Fruit fly (Drosophila melanogaster) whole organism, prepupa: Measurements from ENCODE around the gene wake.

ENCODE experiments used
- CG10631 ChIP-seq: fragments of 200-800 bp; sonication (Bioruptor generic); optimal IDR thresholded peaks from 2 replicates; lab custom pipeline; 2016; ENCODE audit warnings: missing biosample characterization, missing genetic modification characterization
- CG10669 ChIP-seq: fragments of 200-800 bp; sonication (Bioruptor generic); optimal IDR thresholded peaks from 3 replicates; lab custom pipeline; 2018; ENCODE audit warnings: missing biosample characterization, mild to moderate bottlenecking, missing genetic modification characterization, moderate library complexity
- CG11902 ChIP-seq: fragments of 200-800 bp; sonication (Bioruptor generic); optimal IDR thresholded peaks from 3 replicates; lab custom pipeline; 2016; ENCODE audit warnings: missing biosample characterization, missing genetic modification characterization
- CG15336 ChIP-seq: fragments of 200-800 bp; sonication (Bioruptor generic); IDR thresholded peaks from 2 replicates; pipeline ENCODE4 v1.3.6; 2022; ENCODE audit warnings: missing biosample characterization, missing genetic modification characterization
- CG1621 ChIP-seq: fragments of 200-800 bp; sonication (Bioruptor generic); optimal IDR thresholded peaks from 3 replicates; lab custom pipeline; 2018; ENCODE audit warnings: missing biosample characterization, mild to moderate bottlenecking, missing genetic modification characterization
- CG16779 ChIP-seq: fragments of 200-800 bp; sonication (Bioruptor generic); optimal IDR thresholded peaks from 3 replicates; lab custom pipeline; 2017; ENCODE audit warnings: missing biosample characterization, mild to moderate bottlenecking, missing genetic modification characterization
- CG3032 ChIP-seq: fragments of 200-800 bp; optimal IDR thresholded peaks from 2 replicates; lab custom pipeline; 2019; ENCODE audit warnings: missing biosample characterization, mild to moderate bottlenecking, missing genetic modification characterization, moderate library complexity
- CG31627 ChIP-seq: fragments of 200-800 bp; sonication (Bioruptor generic); optimal IDR thresholded peaks from 3 replicates; lab custom pipeline; 2016; ENCODE audit warnings: missing biosample characterization, missing genetic modification characterization
- CG32006 ChIP-seq: fragments of 200-800 bp; sonication (Bioruptor generic); optimal IDR thresholded peaks from 3 replicates; lab custom pipeline; 2017; ENCODE audit warnings: missing biosample characterization, mild to moderate bottlenecking, missing genetic modification characterization
- CG34406 ChIP-seq: fragments of 200-800 bp; sonication (Bioruptor generic); optimal IDR thresholded peaks from 3 replicates; lab custom pipeline; 2016; ENCODE audit warnings: missing biosample characterization, missing genetic modification characterization
- CG3919 ChIP-seq: fragments of 200-800 bp; sonication (Bioruptor generic); optimal IDR thresholded peaks from 3 replicates; lab custom pipeline; 2016; ENCODE audit warnings: missing biosample characterization, missing genetic modification characterization
- CG4318 ChIP-seq: fragments of 200-800 bp; sonication (Bioruptor generic); optimal IDR thresholded peaks from 3 replicates; lab custom pipeline; 2017; ENCODE audit warnings: missing biosample characterization, mild to moderate bottlenecking, missing genetic modification characterization
- CG6163 ChIP-seq: fragments of 200-800 bp; sonication (Bioruptor generic); IDR thresholded peaks from 3 replicates; pipeline ENCODE4 v1.3.6; 2022; ENCODE audit warnings: missing biosample characterization, missing genetic modification characterization
- CG6276 ChIP-seq: fragments of 200-800 bp; sonication (Bioruptor generic); optimal IDR thresholded peaks from 2 replicates; lab custom pipeline; 2017; ENCODE audit warnings: missing biosample characterization, mild to moderate bottlenecking, missing genetic modification characterization
- CG6854 ChIP-seq: fragments of 200-800 bp; sonication (Bioruptor generic); optimal IDR thresholded peaks from 2 replicates; lab custom pipeline; 2017; ENCODE audit warnings: missing biosample characterization, mild to moderate bottlenecking, missing genetic modification characterization
- CG8119 ChIP-seq: fragments of 200-800 bp; sonication (Bioruptor generic); IDR thresholded peaks from 3 replicates; pipeline ENCODE4 v1.3.6; 2022; ENCODE audit warnings: missing biosample characterization, missing genetic modification characterization
- CG8319 ChIP-seq: fragments of 200-800 bp; sonication (Bioruptor generic); optimal IDR thresholded peaks from 3 replicates; lab custom pipeline; 2016; ENCODE audit warnings: missing biosample characterization, missing genetic modification characterization
- CG8632 ChIP-seq: fragments of 200-800 bp; sonication (Bioruptor generic); optimal IDR thresholded peaks from 3 replicates; lab custom pipeline; 2016; ENCODE audit warnings: missing biosample characterization, missing genetic modification characterization
- CG9139 ChIP-seq: fragments of 200-800 bp; sonication (Bioruptor generic); optimal IDR thresholded peaks from 3 replicates; lab custom pipeline; 2017; ENCODE audit warnings: missing biosample characterization, mild to moderate bottlenecking, missing genetic modification characterization
- Eip75B ChIP-seq: fragments of 200-800 bp; sonication (Bioruptor generic); optimal IDR thresholded peaks from 3 replicates; lab custom pipeline; 2016; ENCODE audit warnings: missing biosample characterization, missing genetic modification characterization
- Eip78C ChIP-seq: fragments of 200-800 bp; sonication (Bioruptor generic); peaks from one replicate; lab custom pipeline; 2016; ENCODE audit warnings: missing biosample characterization, missing genetic modification characterization
- Ets21C ChIP-seq: fragments of 200-800 bp; sonication (Bioruptor generic); optimal IDR thresholded peaks from 3 replicates; lab custom pipeline; 2016; ENCODE audit warnings: missing biosample characterization, missing genetic modification characterization
- Ets96B ChIP-seq: fragments of 200-800 bp; optimal IDR thresholded peaks from 2 replicates; lab custom pipeline; 2019; ENCODE audit warnings: missing biosample characterization, mild to moderate bottlenecking, missing genetic modification characterization, moderate library complexity
- Hr38 ChIP-seq: sonication (Bioruptor generic); optimal IDR thresholded peaks from 2 replicates; lab custom pipeline; 2016; ENCODE audit warnings: missing biosample characterization, missing genetic modification characterization
- Hr39 ChIP-seq: fragments of 200-800 bp; sonication (Bioruptor generic); optimal IDR thresholded peaks from 2 replicates; lab custom pipeline; 2016; ENCODE audit warnings: missing biosample characterization, missing genetic modification characterization
- Hr4 ChIP-seq: fragments of 200-800 bp; sonication (Bioruptor generic); optimal IDR thresholded peaks from 3 replicates; lab custom pipeline; 2016; ENCODE audit warnings: missing biosample characterization, missing genetic modification characterization
- Lpt ChIP-seq: fragments of 200-800 bp; sonication (Bioruptor generic); optimal IDR thresholded peaks from 3 replicates; lab custom pipeline; 2016; ENCODE audit warnings: missing biosample characterization, missing genetic modification characterization
- Met ChIP-seq: fragments of 200-800 bp; sonication (Bioruptor generic); optimal IDR thresholded peaks from 3 replicates; lab custom pipeline; 2016; ENCODE audit warnings: missing biosample characterization, missing genetic modification characterization
- OdsH ChIP-seq: fragments of 200-800 bp; sonication (Bioruptor generic); optimal IDR thresholded peaks from 3 replicates; lab custom pipeline; 2016; ENCODE audit warnings: missing biosample characterization, missing genetic modification characterization
- Smox ChIP-seq: fragments of 200-800 bp; sonication (Bioruptor generic); optimal IDR thresholded peaks from 3 replicates; lab custom pipeline; 2016; ENCODE audit warnings: missing biosample characterization, missing genetic modification characterization
- Sox102F ChIP-seq: fragments of 200-800 bp; sonication (Bioruptor generic); optimal IDR thresholded peaks from 2 replicates; lab custom pipeline; 2016; ENCODE audit warnings: missing biosample characterization, mild to moderate bottlenecking, missing genetic modification characterization
- Sox14 ChIP-seq: fragments of 200-800 bp; sonication (Bioruptor generic); optimal IDR thresholded peaks from 3 replicates; lab custom pipeline; 2016; ENCODE audit warnings: missing biosample characterization, missing genetic modification characterization
- Sox15 ChIP-seq: fragments of 200-800 bp; sonication (Bioruptor generic); optimal IDR thresholded peaks from 3 replicates; lab custom pipeline; 2016; ENCODE audit warnings: missing biosample characterization, missing genetic modification characterization
- achi ChIP-seq: fragments of 200-800 bp; sonication (Bioruptor generic); optimal IDR thresholded peaks from 3 replicates; lab custom pipeline; 2016; ENCODE audit warnings: missing biosample characterization, missing genetic modification characterization
- acj6 ChIP-seq: fragments of 200-800 bp; sonication (Bioruptor generic); optimal IDR thresholded peaks from 3 replicates; lab custom pipeline; 2016; ENCODE audit warnings: missing biosample characterization, missing genetic modification characterization
- dac ChIP-seq: fragments of 200-800 bp; sonication (Bioruptor generic); optimal IDR thresholded peaks from 2 replicates; lab custom pipeline; 2017; ENCODE audit warnings: missing biosample characterization, mild to moderate bottlenecking, missing genetic modification characterization
- dsx ChIP-seq: fragments of 200-800 bp; optimal IDR thresholded peaks from 3 replicates; lab custom pipeline; 2019; ENCODE audit warnings: missing biosample characterization, mild to moderate bottlenecking, missing genetic modification characterization, moderate library complexity; ENCODE audit not compliant: poor library complexity, severe bottlenecking
- esn ChIP-seq: fragments of 200-800 bp; sonication (Bioruptor generic); optimal IDR thresholded peaks from 2 replicates; lab custom pipeline; 2016; ENCODE audit warnings: missing biosample characterization, mild to moderate bottlenecking, missing genetic modification characterization, moderate library complexity
- fd59A ChIP-seq: fragments of 200-800 bp; sonication (Bioruptor generic); optimal IDR thresholded peaks from 2 replicates; lab custom pipeline; 2017; ENCODE audit warnings: missing biosample characterization, mild to moderate bottlenecking, missing genetic modification characterization, missing genetic modification reagents
- fd85E ChIP-seq: fragments of 200-800 bp; sonication (Bioruptor generic); optimal IDR thresholded peaks from 3 replicates; lab custom pipeline; 2016; ENCODE audit warnings: missing biosample characterization, missing genetic modification characterization
- fkh ChIP-seq: fragments of 200-800 bp; sonication (Bioruptor generic); optimal IDR thresholded peaks from 3 replicates; lab custom pipeline; 2017; ENCODE audit warnings: missing biosample characterization, mild to moderate bottlenecking, missing genetic modification characterization, moderate library complexity
- lz ChIP-seq: fragments of 200-800 bp; sonication (Bioruptor generic); optimal IDR thresholded peaks from 3 replicates; lab custom pipeline; 2016; ENCODE audit warnings: missing biosample characterization, missing genetic modification characterization
- net ChIP-seq: fragments of 200-800 bp; sonication (Bioruptor generic); optimal IDR thresholded peaks from 3 replicates; lab custom pipeline; 2016; ENCODE audit warnings: missing biosample characterization, missing genetic modification characterization
- pdm3 ChIP-seq: fragments of 200-800 bp; sonication (Bioruptor generic); optimal IDR thresholded peaks from 3 replicates; lab custom pipeline; 2016; ENCODE audit warnings: missing biosample characterization, missing genetic modification characterization
- salr ChIP-seq, 2 experiments: fragments of 200-800 bp; sonication (Bioruptor generic); optimal IDR thresholded peaks; 3 replicates each; lab custom pipeline; 2016 to 2018; ENCODE audit warnings: missing biosample characterization in 2 of 2, missing genetic modification characterization in 2 of 2, mild to moderate bottlenecking in 1 of 2
- svp ChIP-seq: fragments of 200-800 bp; sonication (Bioruptor generic); peaks from one replicate; lab custom pipeline; 2016; ENCODE audit warnings: missing biosample characterization, missing genetic modification characterization
- topi ChIP-seq: fragments of 200-800 bp; sonication (Bioruptor generic); optimal IDR thresholded peaks from 3 replicates; lab custom pipeline; 2016; ENCODE audit warnings: missing biosample characterization, missing genetic modification characterization

wake gene

DNA sequence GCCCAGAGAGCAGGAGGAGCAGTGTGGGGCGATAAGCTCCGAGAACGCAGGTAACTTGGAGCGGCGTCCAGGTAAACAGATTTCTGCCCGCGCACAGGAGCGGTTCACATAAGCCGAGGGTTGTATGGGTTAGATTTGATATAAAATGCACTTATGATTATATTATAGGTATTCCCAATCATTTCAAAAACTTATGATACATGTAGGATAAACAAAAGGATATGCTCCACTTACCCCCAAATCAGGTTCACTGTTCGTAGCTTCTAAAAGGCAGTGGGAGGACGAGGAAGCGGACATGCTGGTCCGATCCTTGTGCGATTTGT is 3.1 kb upstream of the wake start:
- TF ChIP-seq CG3919 (GFP tag; lab: Kevin White, UChicago) (no peak), lz (GFP tag; lab: Kevin White, UChicago) (peak; percentile 10), Ets21C (GFP tag; lab: Kevin White, UChicago) (no peak), CG16779 (tag; lab: Kevin White, UChicago) (no peak), Ets96B (no peak), CG8319 (GFP tag; lab: Kevin White, UChicago) (no peak), CG9139 (GFP tag; lab: Kevin White, UChicago) (no peak), svp (GFP tag; lab: Kevin White, UChicago) (no peak), CG8632 (no peak), CG3032 (tag; lab: Kevin White, UChicago) (no peak), Smox (GFP tag; lab: Kevin White, UChicago) (peak; percentile 30), CG6163 (GFP tag; lab: Robert Waterston, UW) (no peak), CG10669 (no peak), pdm3 (GFP tag; lab: Kevin White, UChicago) (no peak), CG8119 (GFP tag; lab: Robert Waterston, UW) (no peak), dsx (no peak), CG11902 (GFP tag; lab: Kevin White, UChicago) (peak; percentile 63), net (GFP tag; lab: Kevin White, UChicago) (no peak), CG15336 (no peak), dac (no peak), fkh (peak; percentile 12), CG6854 (GFP tag; lab: Kevin White, UChicago) (no peak), topi (peak; percentile 16), Met (GFP tag; lab: Kevin White, UChicago) (peak; percentile 35), CG1621 (no peak), Hr38 (GFP tag; lab: Kevin White, UChicago) (no peak), CG32006 (GFP tag; lab: Kevin White, UChicago) (no peak), Sox102F (GFP tag; lab: Kevin White, UChicago) (no peak), Sox14 (GFP tag; lab: Kevin White, UChicago) (peak; percentile 74), acj6 (GFP tag; lab: Kevin White, UChicago) (no peak), fd59A (GFP tag; lab: Kevin White, UChicago) (no peak), Hr39 (GFP tag; lab: Kevin White, UChicago) (peak; percentile 30), CG31627 (GFP tag; lab: Kevin White, UChicago) (peak; percentile 30), CG4318 (no peak), Lpt (GFP tag; lab: Kevin White, UChicago) (no peak), CG10631 (GFP tag; lab: Kevin White, UChicago) (no peak), salr (GFP tag; optimal IDR thresholded peaks at IDR 0.05; lab: Kevin White, UChicago) (no peak), CG6276 (no peak), Hr4 (GFP tag; lab: Kevin White, UChicago) (no peak), achi (GFP tag; lab: Kevin White, UChicago) (no peak), Eip75B (GFP tag; lab: Kevin White, UChicago) (no peak), Sox15 (GFP tag; lab: Kevin White, UChicago) (no peak), esn (GFP tag; lab: Kevin White, UChicago) (peak; percentile 4), OdsH (GFP tag; lab: Kevin White, UChicago) (no peak), Eip78C (no peak), fd85E (GFP tag; lab: Kevin White, UChicago) (no peak), CG34406 (GFP tag; lab: Kevin White, UChicago) (no peak)
